Fruit fly (Drosophila melanogaster): Measurements from ENCODE around the gene sordd2.
A peak's percentile ranks its signal among the peaks of the same experiment; 100 is the strongest.

Gene sordd2

dm6 chrX:15772663-15773062 is 26.3 kb downstream of the sordd2 start, which contains the start of gene CG43672:
CG43672 (plus strand) TSS chrX:15772963.
- TF ChIP-seq noc (tag; optimal IDR thresholded peaks at IDR 0.05): no peak

dm6 chrX:15769457-15769856 is 29.5 kb downstream of the sordd2 start, which contains the start of gene CG33172:
CG33172 (plus strand) TSS chrX:15769664.
- TF ChIP-seq noc (tag; optimal IDR thresholded peaks at IDR 0.05): no peak

DNA sequence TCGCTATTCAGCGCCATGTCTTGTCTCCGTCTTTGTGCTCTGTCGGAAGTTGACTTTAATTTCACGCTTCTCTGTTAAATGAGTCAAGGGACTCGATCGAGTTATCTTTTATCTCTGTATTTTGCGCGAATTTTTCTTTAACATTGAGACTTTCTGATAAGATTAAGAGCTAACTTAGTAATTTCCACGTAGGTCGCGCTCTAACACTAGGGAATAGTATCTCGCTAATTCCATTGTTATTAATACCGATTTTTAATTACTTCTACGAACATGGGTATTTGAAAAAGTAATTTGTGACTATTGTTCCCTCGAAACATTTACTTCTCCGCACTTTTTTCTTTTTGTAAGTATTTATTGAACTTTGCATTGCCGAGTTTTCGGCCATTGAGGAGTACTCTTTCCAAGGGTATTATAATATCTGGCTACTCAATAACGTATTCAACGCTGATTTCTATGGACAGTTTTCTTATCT is 32.5 kb downstream of the sordd2 start, which contains the start of gene CG8952:
Gene CG8952, minus strand, starts transcription at position 51 of the 472 bp plus-strand sequence.
- TF ChIP-seq noc (tag; optimal IDR thresholded peaks at IDR 0.05): no peak

DNA sequence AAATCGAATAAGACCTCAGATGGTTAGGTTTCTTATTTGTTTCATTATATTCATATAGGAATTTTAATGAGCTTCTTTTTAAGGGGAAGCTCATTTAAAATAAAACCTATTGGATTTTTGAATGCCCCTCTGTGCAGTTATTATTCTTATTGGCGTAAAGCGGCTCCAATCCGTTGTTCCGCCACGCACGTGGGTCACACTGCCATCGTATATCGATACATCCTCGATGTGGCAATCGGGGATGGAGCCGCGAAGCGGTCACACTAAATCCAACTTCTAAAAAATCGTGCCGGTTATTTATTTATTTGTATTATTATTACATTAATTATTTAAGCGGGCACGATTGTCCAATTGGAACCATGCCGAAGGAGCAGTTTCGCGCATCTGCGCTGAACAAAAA is 36.2 kb downstream of the sordd2 start, which contains the start of gene Polr3A:
Gene Polr3A, plus strand, starts transcription at position 234 of the 400 bp plus-strand sequence.
- TF ChIP-seq noc (tag; optimal IDR thresholded peaks at IDR 0.05): no peak

- no peak for TF ChIP-seq noc (tag; optimal IDR thresholded peaks at IDR 0.05)
Measured at dm6 chrX:15761298-15761640, 37.7 kb downstream of the sordd2 start.

DNA sequence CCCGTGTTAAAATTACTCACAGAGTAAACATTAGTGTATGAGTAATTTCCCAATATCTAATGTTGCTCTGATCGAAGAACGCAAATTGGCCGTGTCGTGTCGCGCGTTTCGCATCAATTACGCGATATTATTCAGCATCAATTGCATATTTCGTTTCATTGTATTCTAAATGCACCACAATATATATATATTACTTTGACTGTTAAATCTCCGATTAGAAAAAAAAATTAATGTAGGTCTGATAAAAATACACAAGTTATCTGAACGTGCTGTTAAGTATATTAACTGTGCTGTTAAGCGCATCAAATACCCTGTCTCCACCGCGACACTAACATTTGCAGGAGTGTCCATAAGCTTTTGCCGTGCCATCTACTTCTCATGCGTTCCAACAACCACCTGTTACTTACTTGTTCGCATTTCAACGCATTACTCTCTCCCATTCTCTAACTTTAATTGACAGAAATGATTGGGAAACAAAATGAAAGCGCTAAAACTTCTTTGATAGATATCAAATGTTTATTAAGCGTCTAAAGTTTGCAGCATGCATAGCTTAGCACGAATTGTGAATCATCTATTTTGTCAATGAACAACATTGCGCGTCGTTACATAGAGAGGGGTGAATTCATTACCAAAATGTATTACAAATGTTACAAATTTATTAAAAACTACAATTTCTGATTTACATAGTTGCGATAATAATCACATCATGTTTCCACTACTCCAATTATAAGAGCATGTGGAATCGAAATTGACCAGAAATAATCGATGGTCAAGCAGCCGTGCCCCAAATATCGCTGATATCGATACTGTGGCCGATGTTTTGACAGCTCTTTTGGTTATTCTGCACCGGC is 38.3 kb downstream of the sordd2 start, which contains the start of the genes Graf and mRpL3:
Gene Graf, minus strand, starts transcription at position 287 of the 851 bp plus-strand sequence.
Gene mRpL3, plus strand, starts transcription at position 802 of the 851 bp plus-strand sequence.
- no peak for TF ChIP-seq noc (tag; optimal IDR thresholded peaks at IDR 0.05)

- no peak for TF ChIP-seq noc (tag; optimal IDR thresholded peaks at IDR 0.05)
Measured at dm6 chrX:15759752-15760446, 39.1 kb downstream of the sordd2 start.

DNA sequence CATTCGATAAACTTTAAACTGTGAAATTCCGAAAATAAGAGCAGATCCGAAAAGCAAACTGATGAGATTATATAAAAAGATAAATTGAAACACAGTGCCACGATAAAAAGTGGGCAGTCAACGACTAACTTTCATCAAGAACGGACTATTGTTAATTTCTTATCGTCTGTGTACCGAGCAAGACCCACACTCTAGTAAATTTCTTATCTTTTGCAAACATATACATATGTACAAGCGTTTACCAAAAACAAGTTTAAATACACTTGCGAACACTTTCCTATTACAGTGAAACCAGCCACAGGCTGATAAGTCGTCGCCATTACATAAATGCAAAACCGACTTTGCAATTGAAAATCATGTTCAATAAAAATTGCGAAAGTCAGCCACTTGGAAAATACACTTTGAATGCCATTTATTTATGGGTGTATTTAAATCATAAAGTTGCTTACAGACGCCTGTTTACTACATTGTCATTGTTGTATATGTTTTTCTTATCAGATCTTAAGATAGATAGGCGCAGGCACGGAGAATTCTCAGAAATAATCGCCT is 40.2 kb downstream of the sordd2 start:
- TF ChIP-seq noc (tag; optimal IDR thresholded peaks at IDR 0.05): peak; percentile 56

- no peak for TF ChIP-seq noc (tag; optimal IDR thresholded peaks at IDR 0.05)
Measured at dm6 chrX:15756018-15756417, 42.9 kb downstream of the sordd2 start, which contains the start of gene CG8260. CG8260 (plus strand) TSS chrX:15756318.

DNA sequence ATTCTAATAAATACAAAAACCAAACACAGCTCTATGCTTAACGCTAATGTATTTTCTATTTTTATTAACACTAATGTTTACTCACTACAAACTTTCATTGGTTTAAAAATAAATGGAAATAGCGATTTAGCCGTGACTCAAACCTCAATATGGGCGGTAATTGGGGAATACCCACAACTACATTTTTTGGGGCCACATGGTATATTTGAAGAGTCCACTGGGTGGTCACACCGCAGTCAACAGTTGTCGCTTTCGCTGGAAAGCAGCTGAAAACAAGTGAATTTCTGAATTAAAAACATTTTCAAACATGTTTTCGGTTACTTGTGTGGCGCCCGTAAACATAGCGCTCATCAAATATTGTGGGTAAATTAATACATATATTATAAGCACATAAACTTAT is 50.0 kb downstream of the sordd2 start, which contains the start of gene Mvd:
Gene Mvd, plus strand, starts transcription at position 222 of the 400 bp plus-strand sequence.
- TF ChIP-seq noc (tag; optimal IDR thresholded peaks at IDR 0.05): no peak
